Fruit fly (Drosophila melanogaster) whole organism, prepupa: ENCODE measurements around the gene Gnpnat.
A peak's percentile ranks its signal among the peaks of the same experiment; 100 is the strongest.

Experiments used
- CG10669 ChIP-seq: fragments of 200-800 bp; sonication (Bioruptor generic); optimal IDR thresholded peaks from 3 replicates; lab custom pipeline; 2018; ENCODE audit warnings: missing biosample characterization, mild to moderate bottlenecking, missing genetic modification characterization, moderate library complexity
- CG1621 ChIP-seq: fragments of 200-800 bp; sonication (Bioruptor generic); optimal IDR thresholded peaks from 3 replicates; lab custom pipeline; 2018; ENCODE audit warnings: missing biosample characterization, mild to moderate bottlenecking, missing genetic modification characterization
- CG16779 ChIP-seq: fragments of 200-800 bp; sonication (Bioruptor generic); optimal IDR thresholded peaks from 3 replicates; lab custom pipeline; 2017; ENCODE audit warnings: missing biosample characterization, mild to moderate bottlenecking, missing genetic modification characterization
- CG6276 ChIP-seq: fragments of 200-800 bp; sonication (Bioruptor generic); optimal IDR thresholded peaks from 2 replicates; lab custom pipeline; 2017; ENCODE audit warnings: missing biosample characterization, mild to moderate bottlenecking, missing genetic modification characterization
- CG8119 ChIP-seq: fragments of 200-800 bp; sonication (Bioruptor generic); IDR thresholded peaks from 3 replicates; pipeline ENCODE4 v1.3.6; 2022; ENCODE audit warnings: missing biosample characterization, missing genetic modification characterization
- Eip93F ChIP-seq: fragments of 200-800 bp; sonication (Bioruptor generic); optimal IDR thresholded peaks from 2 replicates; lab custom pipeline; 2016; ENCODE audit warnings: missing biosample characterization, mild to moderate bottlenecking, missing genetic modification characterization
- Hr38 ChIP-seq: sonication (Bioruptor generic); optimal IDR thresholded peaks from 2 replicates; lab custom pipeline; 2016; ENCODE audit warnings: missing biosample characterization, missing genetic modification characterization
- Lpt ChIP-seq: fragments of 200-800 bp; sonication (Bioruptor generic); optimal IDR thresholded peaks from 3 replicates; lab custom pipeline; 2016; ENCODE audit warnings: missing biosample characterization, missing genetic modification characterization
- Sox15 ChIP-seq: fragments of 200-800 bp; sonication (Bioruptor generic); optimal IDR thresholded peaks from 3 replicates; lab custom pipeline; 2016; ENCODE audit warnings: missing biosample characterization, missing genetic modification characterization
- acj6 ChIP-seq: fragments of 200-800 bp; sonication (Bioruptor generic); optimal IDR thresholded peaks from 3 replicates; lab custom pipeline; 2016; ENCODE audit warnings: missing biosample characterization, missing genetic modification characterization
- lz ChIP-seq: fragments of 200-800 bp; sonication (Bioruptor generic); optimal IDR thresholded peaks from 3 replicates; lab custom pipeline; 2016; ENCODE audit warnings: missing biosample characterization, missing genetic modification characterization
- topi ChIP-seq: fragments of 200-800 bp; sonication (Bioruptor generic); optimal IDR thresholded peaks from 3 replicates; lab custom pipeline; 2016; ENCODE audit warnings: missing biosample characterization, missing genetic modification characterization

DNA sequence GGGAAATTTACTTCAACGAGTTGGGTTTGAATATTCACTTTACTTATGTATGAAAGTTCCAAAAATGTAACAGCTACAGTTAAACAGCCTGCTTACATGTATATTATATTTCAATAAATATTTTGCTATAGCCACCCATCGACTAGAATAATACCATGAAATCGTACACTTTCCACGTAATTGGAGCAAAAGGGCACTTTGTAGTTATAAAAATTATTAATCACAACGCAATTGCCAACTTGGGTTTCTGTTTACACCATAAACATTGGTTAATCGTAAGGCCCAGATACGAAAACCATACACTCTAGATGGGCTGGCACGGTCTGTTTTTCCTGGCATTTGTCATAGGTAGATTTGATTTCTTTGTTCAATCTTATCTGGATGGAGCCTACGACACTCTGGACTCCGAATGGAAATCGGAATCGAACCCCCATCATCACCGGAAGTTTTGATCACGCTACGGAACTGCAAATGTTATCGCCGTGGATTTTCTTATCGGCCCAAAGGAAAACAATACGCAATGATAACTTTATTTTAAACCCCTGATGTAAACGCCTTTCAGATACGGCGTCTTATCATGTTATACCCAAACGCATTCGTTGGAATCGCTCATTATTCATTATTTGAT lies 42.4 kb downstream of the Gnpnat start, which contains the start of gene fig:
- TF ChIP-seq lz (GFP tag; lab: Kevin White, UChicago), result no peak
- TF ChIP-seq CG16779, result no peak
- no peak for TF ChIP-seq CG10669 (GFP tag; lab: Kevin White, UChicago)
- TF ChIP-seq CG1621 (tag; lab: Kevin White, UChicago), result no peak
- no peak for TF ChIP-seq topi
- TF ChIP-seq acj6 (GFP tag; lab: Kevin White, UChicago), result no peak
- no peak for TF ChIP-seq Lpt
- TF ChIP-seq CG6276 (GFP tag; lab: Kevin White, UChicago), result no peak
- no peak for TF ChIP-seq CG8119 (GFP tag; lab: Robert Waterston, UW)
- peak; percentile 82 for TF ChIP-seq Eip93F (GFP tag; lab: Kevin White, UChicago)
- TF ChIP-seq Sox15 (GFP tag; lab: Kevin White, UChicago), result no peak
- no peak for TF ChIP-seq Hr38 (GFP tag; lab: Kevin White, UChicago)
